Fruit fly (Drosophila melanogaster): Measurements from ENCODE around the gene CG32148.

Gene CG32148

dm6 chr3L:15013296-15013695 lies 10.0 kb upstream of the CG32148 start (continued):
- TF ChIP-seq gem (tag; optimal IDR thresholded peaks at IDR 0.05), result peak; percentile 28
- peak; percentile 62 for TF ChIP-seq Ets65A (GFP tag)
- TF ChIP-seq CG14441 (GFP tag; IDR thresholded peaks at IDR 0.05), result no peak
- TF ChIP-seq sim (GFP tag; IDR thresholded peaks at IDR 0.05), result no peak
- no peak for TF ChIP-seq CG8281 (tag; optimal IDR thresholded peaks at IDR 0.05)
- no peak for TF ChIP-seq CG15601 (tag; optimal IDR thresholded peaks at IDR 0.05)
- no peak for TF ChIP-seq CG30403 (GFP tag; optimal IDR thresholded peaks at IDR 0.05)
- no peak for TF ChIP-seq lmd (GFP tag; IDR thresholded peaks at IDR 0.05)
- no peak for TF ChIP-seq Scr (GFP tag; IDR thresholded peaks at IDR 0.05; ENCODE audit: partially characterized antibody)
- no peak for TF ChIP-seq CG4707 (GFP tag; optimal IDR thresholded peaks at IDR 0.05)
- no peak for TF ChIP-seq CG32532 (GFP tag; IDR thresholded peaks at IDR 0.05)

DNA sequence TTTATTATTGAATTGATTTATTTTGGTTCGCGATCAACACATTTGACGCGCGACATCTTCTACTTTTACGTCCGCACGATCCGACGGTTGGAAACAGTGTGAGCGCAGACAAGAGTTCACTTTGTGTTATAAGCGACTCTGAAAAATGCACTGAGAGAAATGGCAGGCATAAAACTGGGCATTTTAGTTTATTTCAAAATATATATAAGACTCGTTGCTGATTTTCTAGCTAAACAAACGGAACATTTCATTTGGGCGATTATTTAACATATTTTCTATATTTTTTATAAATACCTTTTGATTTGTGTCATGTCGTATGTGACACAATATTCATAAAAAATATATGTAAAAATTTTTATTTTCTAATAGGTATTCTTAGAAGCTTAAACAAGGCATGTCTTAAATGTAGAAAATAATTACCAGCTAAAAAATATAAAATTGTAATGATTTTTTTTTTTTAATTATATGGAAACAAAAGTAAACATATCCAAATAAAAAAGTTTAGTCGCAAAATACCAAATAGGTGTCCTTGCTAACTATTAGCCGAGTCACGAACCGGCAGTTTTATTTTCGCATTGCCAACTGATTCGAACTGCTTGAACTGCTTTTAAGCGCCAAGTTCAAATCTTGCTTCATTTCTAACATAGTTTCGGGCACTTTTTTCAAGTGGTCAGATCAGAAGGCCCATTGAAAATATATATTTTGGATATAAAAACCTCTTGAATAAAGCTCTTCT lies 9.2 kb upstream of the CG32148 start, which contains the start of gene Reck:
Gene Reck (minus strand): TSS at position 106 of the 736 bp plus-strand sequence.
- TF ChIP-seq tll (GFP tag; optimal IDR thresholded peaks at IDR 0.05), result no peak
- peak; percentile 71 for TF ChIP-seq CG2202 (tag; optimal IDR thresholded peaks at IDR 0.05)
- TF ChIP-seq D19A (tag; optimal IDR thresholded peaks at IDR 0.05), result peak; percentile 78
- peak; percentile 85 for TF ChIP-seq CG1233 (GFP tag; optimal IDR thresholded peaks at IDR 0.05)
- TF ChIP-seq Sox102F (GFP tag; optimal IDR thresholded peaks at IDR 0.05), result peak; percentile 90
- TF ChIP-seq HHEX (GFP tag; optimal IDR thresholded peaks at IDR 0.05), result peak; percentile 84
- TF ChIP-seq Neu2 (GFP tag; optimal IDR thresholded peaks at IDR 0.05; ENCODE audit: borderline replicate concordance), result no peak
- peak; percentile 91 for TF ChIP-seq CG4424 (GFP tag; optimal IDR thresholded peaks at IDR 0.05)
- peak; percentile 37; the same call in 1 of the 2 replicates for TF ChIP-seq Adf1 (GFP tag; IDR thresholded peaks at IDR 0.05)
- peak; percentile 42 for TF ChIP-seq Hand (GFP tag; optimal IDR thresholded peaks at IDR 0.05)
- TF ChIP-seq Dll (GFP tag; IDR thresholded peaks at IDR 0.05; ENCODE audit: partially characterized antibody), result no peak
- TF ChIP-seq CG3407 (GFP tag; optimal IDR thresholded peaks at IDR 0.05), result peak; percentile 47
- TF ChIP-seq trem (tag; optimal IDR thresholded peaks at IDR 0.05), result peak; percentile 70
- TF ChIP-seq disco-r (GFP tag; optimal IDR thresholded peaks at IDR 0.05), result no peak
- TF ChIP-seq CG4404 (GFP tag; IDR thresholded peaks at IDR 0.05), result no peak
- peak; percentile 88 for TF ChIP-seq gsb-n (tag; optimal IDR thresholded peaks at IDR 0.05)
- TF ChIP-seq ERR (GFP tag; optimal IDR thresholded peaks at IDR 0.05), result no peak
- TF ChIP-seq CG9609 (GFP tag; optimal IDR thresholded peaks at IDR 0.05), result peak; percentile 46
- TF ChIP-seq cwo (GFP tag; optimal IDR thresholded peaks at IDR 0.05), result peak; percentile 76
- TF ChIP-seq Hr3 (GFP tag; optimal IDR thresholded peaks at IDR 0.05), result peak; percentile 80
- peak; percentile 89 for TF ChIP-seq Fer1 (GFP tag; optimal IDR thresholded peaks at IDR 0.05)
- TF ChIP-seq Gsc (GFP tag; IDR thresholded peaks at IDR 0.05), result no peak
- no peak for TF ChIP-seq Taf1 (GFP tag; IDR thresholded peaks at IDR 0.05)
- TF ChIP-seq jing (GFP tag; optimal IDR thresholded peaks at IDR 0.05), result peak; percentile 28
- TF ChIP-seq Ssrp (tag; optimal IDR thresholded peaks at IDR 0.05), result peak; percentile 74
- TF ChIP-seq hb (GFP tag; IDR thresholded peaks at IDR 0.05; ENCODE audit: partially characterized antibody), result no peak
- no peak for TF ChIP-seq Tbp (GFP tag; optimal IDR thresholded peaks at IDR 0.05)
- TF ChIP-seq pb (GFP tag; optimal IDR thresholded peaks at IDR 0.05), result no peak
- peak; percentile 10 for TF ChIP-seq HLHmδ (GFP tag; optimal IDR thresholded peaks at IDR 0.05)
- TF ChIP-seq ind (GFP tag; optimal IDR thresholded peaks at IDR 0.05), result peak; percentile 81
- peak; percentile 73 for TF ChIP-seq grau (tag; optimal IDR thresholded peaks at IDR 0.05)
- no peak for TF ChIP-seq Usf (GFP tag; optimal IDR thresholded peaks at IDR 0.05)
- TF ChIP-seq CG6175 (GFP tag; IDR thresholded peaks at IDR 0.05), result peak; percentile 33; the same call in 1 of the 3 replicates
- TF ChIP-seq H15 (GFP tag; IDR thresholded peaks at IDR 0.05), result peak; percentile 67
- TF ChIP-seq pan (optimal IDR thresholded peaks at IDR 0.05), result no peak
- peak in 1 of 2 experiments; percentile 89 for TF ChIP-seq pan (GFP tag; optimal IDR thresholded peaks at IDR 0.05 in 1 of 2, IDR thresholded peaks at IDR 0.05 in 1 of 2)
- peak; percentile 68 for TF ChIP-seq Ptx1 (GFP tag; IDR thresholded peaks at IDR 0.05)
- no peak for TF ChIP-seq kni (GFP tag; optimal IDR thresholded peaks at IDR 0.05)

All from whole organism, embryonic.